Worm (Caenorhabditis elegans): Measurements from ENCODE around the gene F58H1.7.

F58H1.7 gene

ce11 chrV:11951227-11951626 lies 13.4 kb downstream of the F58H1.7 start:
- TF ChIP-seq mdl-1 (tag; optimal IDR thresholded peaks at IDR 0.05) (no peak), aly-2 (tag; optimal IDR thresholded peaks at IDR 0.05) (no peak), lin-39 (tag; optimal IDR thresholded peaks at IDR 0.05) (no peak), gmeb-1 (tag; optimal IDR thresholded peaks at IDR 0.05) (no peak), nhr-77 (tag; optimal IDR thresholded peaks at IDR 0.05) (no peak), lin-11 (tag; optimal IDR thresholded peaks at IDR 0.05) (no peak), mbf-1 (tag; optimal IDR thresholded peaks at IDR 0.05) (no peak), fos-1 (tag; optimal IDR thresholded peaks at IDR 0.05) (no peak), nhr-10 (tag; optimal IDR thresholded peaks at IDR 0.05) (no peak), elt-1 (tag; optimal IDR thresholded peaks at IDR 0.05) (no peak), Y55F3AM.14 (GFP tag; optimal IDR thresholded peaks at IDR 0.05) (no peak), sem-4 (tag; optimal IDR thresholded peaks at IDR 0.05) (no peak)

DNA sequence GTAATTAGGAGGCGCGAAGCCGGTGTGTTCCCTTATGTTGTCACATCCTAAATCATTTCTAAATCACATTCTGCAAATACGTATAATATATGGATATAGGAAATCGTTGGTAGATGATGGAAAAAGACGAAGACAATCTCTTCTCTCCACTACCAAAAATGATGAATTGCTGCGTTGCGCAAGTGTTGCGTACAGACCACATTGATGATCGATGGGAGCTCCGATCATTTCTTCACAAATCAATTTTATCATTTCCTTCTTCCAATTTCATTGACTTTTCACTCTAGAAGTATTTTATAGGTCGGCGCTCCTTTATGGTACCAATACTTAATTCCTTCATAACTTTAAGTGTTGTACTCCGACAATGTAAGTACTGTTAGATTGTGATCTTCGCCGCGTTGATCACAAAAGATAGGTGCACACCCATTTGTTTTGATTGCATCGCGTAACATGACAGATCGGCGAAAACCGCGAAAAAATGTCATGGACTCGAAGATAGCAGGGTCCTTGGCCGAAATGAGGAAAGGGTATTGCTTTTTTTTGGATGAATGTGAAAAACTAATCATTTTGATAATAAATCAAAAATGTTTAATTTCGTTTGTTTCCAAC lies 15.0 kb downstream of the F58H1.7 start:
- TF ChIP-seq fos-1 (tag; optimal IDR thresholded peaks at IDR 0.05) (no peak), unc-62 (GFP tag; optimal IDR thresholded peaks at IDR 0.05) (no peak), elt-1 (tag; optimal IDR thresholded peaks at IDR 0.05) (peak; percentile 24), gmeb-1 (tag; optimal IDR thresholded peaks at IDR 0.05) (no peak)

ce11 chrV:11948581-11948980 lies 16.0 kb downstream of the F58H1.7 start:
- TF ChIP-seq nhr-11 (tag; optimal IDR thresholded peaks at IDR 0.05) = no peak
- no peak for TF ChIP-seq lin-39 (tag; optimal IDR thresholded peaks at IDR 0.05)
- no peak for TF ChIP-seq lin-11 (tag; optimal IDR thresholded peaks at IDR 0.05)
- no peak for TF ChIP-seq peb-1 (tag; optimal IDR thresholded peaks at IDR 0.05)
- TF ChIP-seq sma-3 (GFP tag; optimal IDR thresholded peaks at IDR 0.05) = no peak
- no peak for TF ChIP-seq blmp-1 (tag; optimal IDR thresholded peaks at IDR 0.05; ENCODE audit: insufficient read depth)
- no peak for TF ChIP-seq ama-1 (optimal IDR thresholded peaks at IDR 0.05)
- TF ChIP-seq nhr-21 (tag; optimal IDR thresholded peaks at IDR 0.05) = no peak

DNA sequence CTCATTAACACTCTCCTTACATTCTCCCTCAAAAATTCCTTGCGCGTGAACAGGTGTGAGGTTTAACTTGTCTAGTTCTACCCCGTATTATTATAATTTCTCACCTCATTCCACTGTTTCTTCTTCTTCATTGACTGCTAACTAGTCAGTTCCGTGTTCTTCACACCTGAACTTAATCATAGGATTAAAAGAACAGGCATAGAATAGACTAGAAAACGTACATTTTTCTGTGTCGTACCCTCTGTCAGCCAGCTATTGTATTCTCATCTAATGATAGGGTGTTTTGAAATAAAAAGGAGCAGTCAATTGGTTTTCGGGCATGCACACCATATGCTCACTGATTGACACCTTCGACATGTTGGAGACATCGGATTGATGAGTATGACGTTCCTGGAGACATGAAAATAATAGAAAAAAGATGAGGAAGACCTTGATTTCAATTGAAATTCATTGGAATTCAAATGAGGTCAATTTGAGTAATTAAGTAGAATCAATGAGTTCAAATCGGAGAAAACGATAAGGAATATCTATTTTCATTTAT lies 17.1 kb downstream of the F58H1.7 start:
- no peak for TF ChIP-seq mdl-1 (tag; optimal IDR thresholded peaks at IDR 0.05)
- TF ChIP-seq lin-11 (tag; optimal IDR thresholded peaks at IDR 0.05) = no peak
- no peak for TF ChIP-seq nhr-21 (tag; optimal IDR thresholded peaks at IDR 0.05)
- no peak for TF ChIP-seq ZK546.5 (tag; optimal IDR thresholded peaks at IDR 0.05)
- no peak for TF ChIP-seq lin-13 (GFP tag; optimal IDR thresholded peaks at IDR 0.05)
- no peak for TF ChIP-seq blmp-1 (tag; optimal IDR thresholded peaks at IDR 0.05; ENCODE audit: insufficient read depth)
- TF ChIP-seq dmd-4 (tag; optimal IDR thresholded peaks at IDR 0.05) = no peak
- TF ChIP-seq F13H6.1 (tag; optimal IDR thresholded peaks at IDR 0.05) = no peak
- no peak for TF ChIP-seq skn-1 (tag; optimal IDR thresholded peaks at IDR 0.05)
- no peak for TF ChIP-seq nhr-77 (tag; optimal IDR thresholded peaks at IDR 0.05)
- no peak for TF ChIP-seq fos-1 (tag; optimal IDR thresholded peaks at IDR 0.05)
- TF ChIP-seq egl-27 (tag; optimal IDR thresholded peaks at IDR 0.05) = no peak
- no peak for TF ChIP-seq mab-5 (tag; optimal IDR thresholded peaks at IDR 0.05)
- no peak for TF ChIP-seq ztf-4 (tag; optimal IDR thresholded peaks at IDR 0.05)
- TF ChIP-seq peb-1 (tag; optimal IDR thresholded peaks at IDR 0.05) = no peak
- TF ChIP-seq ztf-11 (tag; optimal IDR thresholded peaks at IDR 0.05) = no peak
- TF ChIP-seq ceh-82 (tag; optimal IDR thresholded peaks at IDR 0.05) = no peak
- TF ChIP-seq C34F6.9 (tag; optimal IDR thresholded peaks at IDR 0.05) = no peak
- no peak for TF ChIP-seq elt-3 (tag; optimal IDR thresholded peaks at IDR 0.05)

DNA sequence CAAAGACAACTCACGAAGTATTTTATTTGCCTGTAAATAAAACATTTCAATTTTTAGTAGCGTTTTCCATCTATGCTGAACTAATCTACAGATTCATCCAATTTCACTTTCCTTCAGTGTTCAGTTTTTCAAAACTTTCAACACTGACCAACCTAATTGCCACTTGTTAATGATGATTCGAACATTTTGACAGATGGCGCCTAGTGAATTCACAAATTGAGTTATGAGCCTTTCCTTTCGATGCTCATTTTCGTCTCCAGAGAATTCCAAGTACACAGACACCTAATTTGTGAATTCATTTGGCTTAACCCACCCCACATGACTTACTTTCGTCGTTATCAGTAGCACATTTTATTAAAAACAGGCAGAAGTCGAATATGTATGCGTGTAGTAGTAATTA lies 17.8 kb downstream of the F58H1.7 start:
- TF ChIP-seq ama-1 (optimal IDR thresholded peaks at IDR 0.05) (no peak), R02D3.7 (tag; optimal IDR thresholded peaks at IDR 0.05) (no peak), C34F6.9 (tag; optimal IDR thresholded peaks at IDR 0.05) (no peak), mbf-1 (tag; optimal IDR thresholded peaks at IDR 0.05) (no peak), zag-1 (tag; optimal IDR thresholded peaks at IDR 0.05) (no peak), crh-2 (tag; optimal IDR thresholded peaks at IDR 0.05) (no peak), unc-55 (GFP tag; optimal IDR thresholded peaks at IDR 0.05) (no peak), lin-13 (GFP tag; optimal IDR thresholded peaks at IDR 0.05) (no peak), elt-3 (tag; optimal IDR thresholded peaks at IDR 0.05) (no peak), ztf-11 (tag; optimal IDR thresholded peaks at IDR 0.05) (no peak), skn-1 (tag; optimal IDR thresholded peaks at IDR 0.05) (no peak), nhr-77 (tag; optimal IDR thresholded peaks at IDR 0.05) (no peak), aly-2 (tag; optimal IDR thresholded peaks at IDR 0.05) (no peak), mdl-1 (tag; optimal IDR thresholded peaks at IDR 0.05) (no peak), sma-3 (GFP tag; optimal IDR thresholded peaks at IDR 0.05) (no peak), nhr-11 (tag; optimal IDR thresholded peaks at IDR 0.05) (no peak), blmp-1 (tag; optimal IDR thresholded peaks at IDR 0.05; ENCODE audit: insufficient read depth) (no peak)
